Fruit fly (Drosophila melanogaster) whole organism, embryonic: Measurements from ENCODE around the gene deltaCOP.

Experiments
- CG17186 ChIP-seq: fragments of 200-800 bp; sonication (Bioruptor generic); optimal IDR thresholded peaks from 3 replicates; lab custom pipeline; 2017; ENCODE audit warnings: missing biosample characterization, missing genetic modification reagents, missing genetic modification characterization
- HLH4C ChIP-seq: fragments of 200-800 bp; sonication (Bioruptor generic); IDR thresholded peaks from 3 replicates; pipeline ENCODE4 v1.3.6; 2022; ENCODE audit warnings: missing biosample characterization, missing genetic modification characterization; ENCODE audit not compliant: partially characterized antibody
- Hr51 ChIP-seq, 2 experiments: fragments of 200-800 bp; sonication (Bioruptor generic); optimal IDR thresholded peaks; 2 replicates in 1 of 2; 3 replicates in 1 of 2; lab custom pipeline; 2016 to 2018; ENCODE audit warnings: missing biosample characterization in 2 of 2, missing genetic modification characterization in 2 of 2, mild to moderate bottlenecking in 1 of 2, moderate library complexity in 1 of 2
- lbe ChIP-seq: fragments of 200-800 bp; sonication (Bioruptor generic); optimal IDR thresholded peaks from 2 replicates; lab custom pipeline; 2016; ENCODE audit warnings: missing biosample characterization, mild to moderate bottlenecking, missing genetic modification characterization

DNA sequence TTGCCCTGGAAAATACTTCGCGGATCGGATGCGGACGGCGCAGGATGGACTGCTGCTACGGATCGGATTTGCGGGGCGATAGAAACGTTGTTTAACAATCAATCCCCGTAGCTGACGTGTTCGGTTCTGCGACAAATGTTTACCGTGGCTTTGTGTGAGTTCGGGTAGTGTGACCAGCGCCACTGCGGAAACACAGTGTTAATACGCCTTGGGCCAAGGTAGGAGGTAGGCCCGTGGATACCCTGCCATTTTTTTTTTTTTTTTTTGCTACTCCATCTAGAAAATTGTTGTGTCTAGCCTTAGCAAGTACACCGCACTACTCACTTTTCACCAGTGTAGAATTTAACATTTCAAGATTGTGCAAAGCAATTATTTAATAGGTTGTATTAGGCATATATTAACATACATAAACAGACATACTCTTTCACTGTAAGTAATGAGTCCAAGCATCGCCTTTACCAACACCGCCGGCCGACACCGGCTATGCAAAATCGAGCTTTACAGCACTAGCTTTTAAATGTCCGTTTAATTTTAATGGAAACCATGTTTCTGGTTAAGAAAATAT is at the start of gene deltaCOP:
- TF ChIP-seq lbe, result peak; percentile 82
- TF ChIP-seq HLH4C (GFP tag; lab: Robert Waterston, UW), result no peak
- peak; percentile 75 to 88 for TF ChIP-seq Hr51 (GFP tag; optimal IDR thresholded peaks at IDR 0.05; lab: Kevin White, UChicago)
- TF ChIP-seq CG17186 (GFP tag; lab: Kevin White, UChicago), result peak; percentile 21
